Fruit fly (Drosophila melanogaster): ENCODE measurements around the gene Pp1-87B.
"Not testable (repeated sequence)": the region's sequence is repeated elsewhere in the genome, so short reads cannot be mapped to it uniquely, and the experiment has no call there.

DNA sequence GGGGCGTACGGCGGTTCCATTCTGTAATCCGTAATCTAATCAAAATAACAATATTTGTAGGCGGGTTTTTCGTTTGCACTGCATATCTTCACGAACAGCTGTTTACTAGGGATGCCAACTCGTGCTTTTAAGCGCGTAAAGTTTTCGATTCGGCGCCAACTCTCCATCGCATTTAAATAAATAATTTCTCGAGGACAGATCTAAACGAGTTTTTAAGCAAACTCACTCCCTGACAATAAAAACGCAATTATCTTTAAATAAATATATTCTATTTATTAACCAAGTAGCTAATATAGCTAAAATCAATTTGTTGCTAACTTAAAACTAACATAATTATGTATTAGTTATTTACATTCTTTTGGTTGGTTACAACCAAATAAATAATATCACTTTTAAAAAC, 39.5 kb upstream of the Pp1-87B start, which contains the start of gene CG5608:
- TF ChIP-seq sage, Hr78 (GFP tag; optimal IDR thresholded peaks at IDR 0.05): not testable (repeated sequence)
